Worm (Caenorhabditis elegans) whole organism, mixed stage, embryonic: ENCODE measurements around the gene rpb-11.

Source experiments
- ceh-43 ChIP-seq: fragments of 200-800 bp; sonication (Bioruptor generic); optimal IDR thresholded peaks from 2 replicates; lab custom pipeline; 2018; ENCODE audit warnings: mild to moderate bottlenecking, missing genetic modification characterization, moderate library complexity, missing compliant biosample characterization
- ces-1 ChIP-seq: fragments of 150-350 bp; optimal IDR thresholded peaks from 2 replicates; lab custom pipeline; 2014; ENCODE audit warnings: missing biosample characterization, missing genetic modification reagents, missing genetic modification characterization
- lsy-2 ChIP-seq: fragments of 150-350 bp; optimal IDR thresholded peaks from 2 replicates; lab custom pipeline; 2014; ENCODE audit warnings: missing biosample characterization, missing genetic modification characterization
- pha-4 ChIP-seq: fragments of 150-350 bp; optimal IDR thresholded peaks from 2 replicates; lab custom pipeline; 2018; ENCODE audit warnings: missing biosample characterization, missing genetic modification reagents, missing genetic modification characterization

DNA sequence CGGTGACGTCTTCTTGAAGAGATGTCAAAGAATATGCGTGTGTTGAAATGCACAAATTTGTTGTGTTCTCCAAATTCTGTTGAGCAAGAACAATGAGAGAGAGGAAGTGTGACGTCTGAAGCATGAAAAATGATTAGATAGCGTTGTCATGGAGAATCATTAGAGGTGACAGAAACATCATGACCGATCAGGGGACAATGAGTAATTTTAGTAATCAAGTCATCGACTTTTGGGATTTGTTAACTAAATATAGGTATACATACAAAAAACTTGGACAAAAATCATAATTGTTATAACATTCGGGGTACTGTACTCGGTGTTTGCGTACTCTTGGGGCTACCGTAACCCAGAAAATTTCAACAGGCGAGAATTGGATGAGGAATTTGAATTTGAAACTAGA, 7.7 kb upstream of the rpb-11 start, which contains the start of gene daf-5:
- TF ChIP-seq lsy-2 (tag; lab: Kevin White, UChicago) (no peak), pha-4 (tag; lab: Kevin White, UChicago) (no peak), ceh-43 (GFP tag; lab: Kevin White, UChicago) (no peak), ces-1 (no peak)
